Fruit fly (Drosophila melanogaster) whole organism, embryonic: Measurements from ENCODE around the gene cno.

Experiments
- ATbp ChIP-seq: fragments of 200-800 bp; sonication (Bioruptor generic); optimal IDR thresholded peaks from 2 replicates; lab custom pipeline; 2017; ENCODE audit warnings: missing biosample characterization, mild to moderate bottlenecking, missing genetic modification characterization, missing genetic modification reagents
- Adf1 ChIP-seq: fragments of 200-800 bp; sonication (Bioruptor generic); IDR thresholded peaks from 2 replicates; pipeline ENCODE4 v1.3.6; 2022; ENCODE audit warnings: missing biosample characterization, missing genetic modification characterization
- BtbVII ChIP-seq: fragments of 200-800 bp; sonication (Bioruptor generic); optimal IDR thresholded peaks from 3 replicates; lab custom pipeline; 2017; ENCODE audit warnings: missing biosample characterization, mild to moderate bottlenecking, missing genetic modification characterization
- Bteb2 ChIP-seq: fragments of 200-800 bp; sonication (Bioruptor generic); optimal IDR thresholded peaks from 2 replicates; lab custom pipeline; 2016; ENCODE audit warnings: missing biosample characterization, missing genetic modification characterization
- CG10959 ChIP-seq: fragments of 200-800 bp; sonication (Bioruptor generic); IDR thresholded peaks from 2 replicates; pipeline ENCODE4 v1.3.6; 2022; ENCODE audit warnings: missing biosample characterization, missing genetic modification characterization
- CG11093 ChIP-seq: fragments of 200-800 bp; sonication (Bioruptor generic); IDR thresholded peaks from 3 replicates; pipeline ENCODE4 v1.3.6; 2022; ENCODE audit warnings: missing biosample characterization, missing genetic modification characterization
- CG13775 ChIP-seq: fragments of 200-800 bp; sonication (Bioruptor generic); optimal IDR thresholded peaks from 3 replicates; lab custom pipeline; 2017; ENCODE audit warnings: missing biosample characterization, mild to moderate bottlenecking, missing genetic modification characterization
- CG15601 ChIP-seq: fragments of 200-800 bp; sonication (Bioruptor generic); optimal IDR thresholded peaks from 3 replicates; lab custom pipeline; 2019; ENCODE audit warnings: missing biosample characterization, mild to moderate bottlenecking, missing genetic modification characterization, moderate library complexity
- CG15696 ChIP-seq: fragments of 200-800 bp; sonication (Bioruptor generic); optimal IDR thresholded peaks from 2 replicates; lab custom pipeline; 2019; ENCODE audit warnings: missing biosample characterization, mild to moderate bottlenecking, missing genetic modification characterization, moderate library complexity
- CG1602 ChIP-seq: fragments of 200-800 bp; sonication (Bioruptor generic); optimal IDR thresholded peaks from 3 replicates; lab custom pipeline; 2016; ENCODE audit warnings: missing biosample characterization, missing genetic modification characterization
- CG1647 ChIP-seq: fragments of 200-800 bp; sonication (Bioruptor generic); optimal IDR thresholded peaks from 3 replicates; lab custom pipeline; 2016; ENCODE audit warnings: missing biosample characterization, missing genetic modification characterization
- CG18476 ChIP-seq: fragments of 200-800 bp; sonication (Bioruptor generic); optimal IDR thresholded peaks from 2 replicates; lab custom pipeline; 2016; ENCODE audit warnings: missing biosample characterization, mild to moderate bottlenecking, missing genetic modification characterization
- CG2120 ChIP-seq: fragments of 200-800 bp; sonication (Bioruptor generic); optimal IDR thresholded peaks from 3 replicates; lab custom pipeline; 2016; ENCODE audit warnings: missing biosample characterization, missing genetic modification characterization
- CG2199 ChIP-seq: fragments of 200-800 bp; sonication (Bioruptor generic); IDR thresholded peaks from 3 replicates; pipeline ENCODE4 v1.3.6; 2022; ENCODE audit warnings: missing biosample characterization, missing genetic modification characterization
- CG30403 ChIP-seq: fragments of 200-800 bp; sonication (Bioruptor generic); optimal IDR thresholded peaks from 3 replicates; lab custom pipeline; 2016; ENCODE audit warnings: missing biosample characterization, missing genetic modification characterization
- CG3065 ChIP-seq: fragments of 200-800 bp; sonication (Bioruptor generic); optimal IDR thresholded peaks from 2 replicates; lab custom pipeline; 2016; ENCODE audit warnings: missing biosample characterization, missing genetic modification characterization
- CG32532 ChIP-seq: fragments of 200-800 bp; sonication (Bioruptor generic); IDR thresholded peaks from 2 replicates; pipeline ENCODE4 v1.3.6; 2022; ENCODE audit warnings: missing biosample characterization, missing genetic modification characterization
- CG34422 ChIP-seq: fragments of 200-800 bp; sonication (Bioruptor generic); IDR thresholded peaks from 3 replicates; pipeline ENCODE4 v1.3.6; 2022; ENCODE audit warnings: missing biosample characterization, missing genetic modification characterization
- CG4282 ChIP-seq: fragments of 200-800 bp; sonication (Bioruptor generic); optimal IDR thresholded peaks from 2 replicates; lab custom pipeline; 2016; ENCODE audit warnings: missing biosample characterization, missing genetic modification characterization
- CG5953 ChIP-seq: fragments of 200-800 bp; sonication (Bioruptor generic); IDR thresholded peaks from 2 replicates; pipeline ENCODE4 v1.3.6; 2022; ENCODE audit warnings: missing biosample characterization, missing genetic modification characterization
- CG6272 ChIP-seq: fragments of 200-800 bp; sonication (Bioruptor generic); IDR thresholded peaks from 2 replicates; pipeline ENCODE4 v1.3.6; 2022; ENCODE audit warnings: missing biosample characterization, missing genetic modification characterization
- CG6765 ChIP-seq: fragments of 200-800 bp; sonication (Bioruptor generic); optimal IDR thresholded peaks from 3 replicates; lab custom pipeline; 2017; ENCODE audit warnings: missing biosample characterization, mild to moderate bottlenecking, missing genetic modification characterization
- CG8359 ChIP-seq: fragments of 200-800 bp; sonication (Bioruptor generic); optimal IDR thresholded peaks from 2 replicates; lab custom pipeline; 2017; ENCODE audit warnings: missing biosample characterization, mild to moderate bottlenecking, missing genetic modification characterization, borderline replicate concordance
- CG8478 ChIP-seq: fragments of >200 bp; optimal IDR thresholded peaks from 2 replicates; lab custom pipeline; 2018
- CG8765 ChIP-seq: fragments of 200-800 bp; sonication (Bioruptor generic); IDR thresholded peaks from 2 replicates; pipeline ENCODE4 v1.3.6; 2022; ENCODE audit warnings: missing biosample characterization, missing genetic modification characterization
- CG9215 ChIP-seq: fragments of 200-800 bp; sonication (Bioruptor generic); IDR thresholded peaks from 2 replicates; pipeline ENCODE4 v1.3.6; 2022; ENCODE audit warnings: missing biosample characterization, missing genetic modification characterization
- D ChIP-seq, 2 experiments: fragments of 200-800 bp in 1 of 2; fragments of >200 bp in 1 of 2; sonication (Bioruptor generic) in 1 of 2; optimal IDR thresholded peaks; 2 replicates in 1 of 2; 3 replicates in 1 of 2; lab custom pipeline; 2017; ENCODE audit warnings: mild to moderate bottlenecking in 1 of 2, missing biosample characterization in 1 of 2, missing genetic modification characterization in 1 of 2, missing genetic modification reagents in 1 of 2
- Ets65A ChIP-seq: fragments of 200-800 bp; sonication (Bioruptor generic); peaks from one replicate; lab custom pipeline; 2016; ENCODE audit warnings: missing biosample characterization, missing genetic modification characterization
- Hr51 ChIP-seq, 2 experiments: fragments of 200-800 bp; sonication (Bioruptor generic); optimal IDR thresholded peaks; 2 replicates in 1 of 2; 3 replicates in 1 of 2; lab custom pipeline; 2016 to 2018; ENCODE audit warnings: missing biosample characterization in 2 of 2, missing genetic modification characterization in 2 of 2, mild to moderate bottlenecking in 1 of 2, moderate library complexity in 1 of 2
- Neu2 ChIP-seq: fragments of 200-800 bp; sonication (Bioruptor generic); optimal IDR thresholded peaks from 3 replicates; lab custom pipeline; 2016; ENCODE audit warnings: missing biosample characterization, missing genetic modification characterization, borderline replicate concordance
- Optix ChIP-seq: fragments of 200-800 bp; sonication (Bioruptor generic); IDR thresholded peaks from 3 replicates; pipeline ENCODE4 v1.3.6; 2022; ENCODE audit warnings: missing biosample characterization, missing genetic modification characterization
- Pdp1 ChIP-seq, 2 experiments: fragments of 200-800 bp; sonication (Bioruptor generic); optimal IDR thresholded peaks; 3 replicates each; lab custom pipeline; 2016; ENCODE audit warnings: missing biosample characterization in 2 of 2, missing genetic modification characterization in 2 of 2, mild to moderate bottlenecking in 1 of 2, moderate library complexity in 1 of 2
- Ptx1 ChIP-seq: fragments of 200-800 bp; sonication (Bioruptor generic); IDR thresholded peaks from 2 replicates; pipeline ENCODE4 v1.3.6; 2022; ENCODE audit warnings: missing biosample characterization, missing genetic modification characterization
- Trl ChIP-seq, 3 experiments: fragments of >200 bp in 2 of 3; fragments of 200-800 bp in 1 of 3; sonication (Bioruptor generic) in 1 of 3; optimal IDR thresholded peaks; 2 replicates in 1 of 3; 3 replicates in 2 of 3; lab custom pipeline; 2016 to 2017; ENCODE audit warnings: missing biosample characterization in 1 of 3, missing genetic modification characterization in 1 of 3
- bab2 ChIP-seq: fragments of 200-800 bp; sonication (Bioruptor generic); optimal IDR thresholded peaks from 2 replicates; lab custom pipeline; 2016; ENCODE audit warnings: missing biosample characterization, missing genetic modification characterization
- chif ChIP-seq, 2 experiments: fragments of 200-800 bp; sonication (Bioruptor generic); optimal IDR thresholded peaks; 3 replicates each; lab custom pipeline; 2016; ENCODE audit warnings: missing biosample characterization in 2 of 2, missing genetic modification characterization in 2 of 2
- ci ChIP-seq: fragments of 200-800 bp; sonication (Bioruptor generic); IDR thresholded peaks from 3 replicates; pipeline ENCODE4 v1.3.6; 2022; ENCODE audit warnings: missing biosample characterization, missing genetic modification characterization
- croc ChIP-seq: fragments of 200-800 bp; sonication (Bioruptor generic); conservative IDR thresholded peaks from 3 replicates; pipeline ENCODE4 v1.3.6; 2022; ENCODE audit warnings: missing biosample characterization, missing genetic modification characterization
- dysf ChIP-seq: fragments of 200-800 bp; sonication (Bioruptor generic); IDR thresholded peaks from 3 replicates; pipeline ENCODE4 v1.3.6; 2022; ENCODE audit warnings: missing biosample characterization, missing genetic modification characterization
- hb ChIP-seq: fragments of 200-800 bp; sonication (Bioruptor generic); IDR thresholded peaks from 3 replicates; pipeline ENCODE4 v1.3.6; 2022; ENCODE audit warnings: missing biosample characterization, missing genetic modification characterization; ENCODE audit not compliant: partially characterized antibody
- mld ChIP-seq: fragments of 200-800 bp; sonication (Bioruptor generic); IDR thresholded peaks from 3 replicates; pipeline ENCODE4 v1.3.6; 2022; ENCODE audit warnings: missing biosample characterization, missing genetic modification characterization; ENCODE audit not compliant: partially characterized antibody
- nerfin-2 ChIP-seq: fragments of 200-800 bp; sonication (Bioruptor generic); IDR thresholded peaks from 2 replicates; pipeline ENCODE4 v1.3.6; 2022; ENCODE audit warnings: missing biosample characterization, missing genetic modification characterization; ENCODE audit not compliant: partially characterized antibody
- pfk ChIP-seq: fragments of 200-800 bp; sonication (Bioruptor generic); optimal IDR thresholded peaks from 2 replicates; lab custom pipeline; 2018; ENCODE audit warnings: missing biosample characterization, mild to moderate bottlenecking, missing genetic modification characterization, moderate library complexity
- pita ChIP-seq: fragments of 200-800 bp; sonication (Bioruptor generic); optimal IDR thresholded peaks from 2 replicates; lab custom pipeline; 2017; ENCODE audit warnings: missing biosample characterization, mild to moderate bottlenecking, missing genetic modification characterization
- repo ChIP-seq: fragments of 200-800 bp; sonication (Bioruptor generic); optimal IDR thresholded peaks from 2 replicates; lab custom pipeline; 2016; ENCODE audit warnings: missing biosample characterization, missing genetic modification characterization
- ro ChIP-seq: fragments of 200-800 bp; sonication (Bioruptor generic); IDR thresholded peaks from 2 replicates; pipeline ENCODE4 v1.3.6; 2022; ENCODE audit warnings: missing biosample characterization, missing genetic modification characterization
- shn ChIP-seq: fragments of 200-800 bp; sonication (Bioruptor generic); optimal IDR thresholded peaks from 3 replicates; lab custom pipeline; 2016; ENCODE audit warnings: missing biosample characterization, missing genetic modification characterization
- tio ChIP-seq: fragments of 200-800 bp; sonication (Bioruptor generic); optimal IDR thresholded peaks from 2 replicates; lab custom pipeline; 2017; ENCODE audit warnings: missing biosample characterization, missing genetic modification characterization, inconsistent platforms
- tll ChIP-seq, 2 experiments: fragments of 200-800 bp in 1 of 2; fragments of >200 bp in 1 of 2; sonication (Bioruptor generic) in 1 of 2; optimal IDR thresholded peaks; 2 replicates each; lab custom pipeline; 2017 to 2019; ENCODE audit warnings: missing biosample characterization in 2 of 2, missing genetic modification characterization in 2 of 2, mild to moderate bottlenecking in 1 of 2, moderate library complexity in 1 of 2
- vnd ChIP-seq: fragments of 200-800 bp; sonication (Bioruptor generic); IDR thresholded peaks from 3 replicates; pipeline ENCODE4 v1.3.6; 2022; ENCODE audit warnings: missing biosample characterization, missing genetic modification characterization; ENCODE audit not compliant: partially characterized antibody

Gene cno

DNA sequence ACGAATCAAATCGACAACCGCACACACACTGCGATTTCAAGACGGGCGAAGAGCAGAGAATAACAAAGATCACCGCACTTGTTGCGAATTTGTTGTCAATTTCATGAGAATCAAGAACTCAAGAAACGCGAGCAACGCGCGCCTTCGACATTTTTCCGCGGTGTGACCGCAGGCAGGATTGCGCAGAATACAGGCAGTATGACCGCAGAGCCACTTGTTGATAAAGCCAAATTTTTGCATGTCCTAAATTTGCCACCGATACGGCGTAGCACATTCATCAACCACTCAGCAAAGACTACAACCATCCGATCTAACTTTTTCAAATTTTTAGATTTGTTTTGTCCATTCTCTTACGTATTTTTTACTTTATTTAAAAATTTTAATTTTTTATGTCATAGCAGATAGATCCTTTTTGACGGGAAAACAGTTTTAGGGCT is at the start of gene cno (continued):
- TF ChIP-seq Pdp1 (GFP tag; optimal IDR thresholded peaks at IDR 0.05; lab: Kevin White, UChicago) (peak in 1 of 2 experiments; percentile 60), CG9215 (GFP tag; lab: Robert Waterston, UW) (no peak), nerfin-2 (no peak), bab2 (GFP tag; lab: Kevin White, UChicago) (no peak), pita (GFP tag; lab: Kevin White, UChicago) (peak; percentile 87), CG34422 (GFP tag; lab: Robert Waterston, UW) (peak; percentile 50; the same call in 1 of the 3 replicates), repo (GFP tag; lab: Kevin White, UChicago) (no peak), CG10959 (GFP tag; lab: Robert Waterston, UW) (no peak), CG2199 (no peak), pfk (GFP tag; lab: Kevin White, UChicago) (no peak), ATbp (GFP tag; lab: Kevin White, UChicago) (no peak), Bteb2 (no peak), D (optimal IDR thresholded peaks at IDR 0.05; lab: Kevin White, UChicago) (no peak), D (GFP tag; optimal IDR thresholded peaks at IDR 0.05; lab: Kevin White, UChicago) (no peak), CG8478 (lab: Kevin White, UChicago) (no peak), CG6272 (GFP tag; lab: Robert Waterston, UW) (no peak), CG8359 (GFP tag; lab: Kevin White, UChicago) (peak; percentile 7), CG8765 (GFP tag; lab: Robert Waterston, UW) (no peak), ro (GFP tag; lab: Robert Waterston, UW) (no peak), CG2120 (GFP tag; lab: Kevin White, UChicago) (no peak), tll (GFP tag; optimal IDR thresholded peaks at IDR 0.05; lab: Kevin White, UChicago) (no peak), CG18476 (GFP tag; lab: Kevin White, UChicago) (no peak), chif (GFP tag; optimal IDR thresholded peaks at IDR 0.05; lab: Kevin White, UChicago) (peak in 1 of 2 experiments; percentile 11), tio (no peak), Optix (no peak), Trl (optimal IDR thresholded peaks at IDR 0.05; lab: Kevin White, UChicago) (no peak), Trl (GFP tag; optimal IDR thresholded peaks at IDR 0.05; lab: Kevin White, UChicago) (no peak), hb (no peak), shn (GFP tag; lab: Kevin White, UChicago) (no peak), CG6765 (GFP tag; lab: Kevin White, UChicago) (no peak), CG1647 (GFP tag; lab: Kevin White, UChicago) (no peak), vnd (GFP tag; lab: Robert Waterston, UW) (0 out of 3 replicates have a peak, but pooled peaks have one; percentile 34), mld (no peak), CG15696 (peak; percentile 2), CG13775 (GFP tag; lab: Kevin White, UChicago) (no peak), dysf (GFP tag; lab: Robert Waterston, UW) (no peak), CG1602 (GFP tag; lab: Kevin White, UChicago) (no peak), croc (GFP tag; lab: Robert Waterston, UW) (no peak), CG3065 (GFP tag; lab: Kevin White, UChicago) (no peak), Hr51 (GFP tag; optimal IDR thresholded peaks at IDR 0.05; lab: Kevin White, UChicago) (no peak), ci (GFP tag; lab: Robert Waterston, UW) (peak; percentile 74; the same call in 2 of the 3 replicates), CG5953 (GFP tag; lab: Robert Waterston, UW) (no peak), CG4282 (GFP tag; lab: Kevin White, UChicago) (no peak), BtbVII (peak; percentile 18), CG11093 (GFP tag; lab: Robert Waterston, UW) (no peak), CG32532 (GFP tag; lab: Robert Waterston, UW) (0 out of 2 replicates have a peak, but pooled peaks have one; percentile 29), CG15601 (peak; percentile 67), Ptx1 (GFP tag; lab: Robert Waterston, UW) (no peak), Neu2 (GFP tag; lab: Kevin White, UChicago) (no peak), Ets65A (GFP tag; lab: Kevin White, UChicago) (peak; percentile 91), Adf1 (peak; percentile 90), CG30403 (GFP tag; lab: Kevin White, UChicago) (no peak)
